Fruit fly (Drosophila melanogaster): Measurements from ENCODE around the gene spi.

The spi gene

dm6 chr2L:19572496-19573317 is 4.4 kb downstream of the spi start (continued):
- peak; percentile 46; the same call in 1 of the 2 replicates for TF ChIP-seq CG3847 (GFP tag; IDR thresholded peaks at IDR 0.05)
- peak; percentile 43 for TF ChIP-seq CG1233 (GFP tag; optimal IDR thresholded peaks at IDR 0.05)
- TF ChIP-seq gem (tag; optimal IDR thresholded peaks at IDR 0.05) = peak; percentile 78
- TF ChIP-seq Dbx (GFP tag; IDR thresholded peaks at IDR 0.05) = peak; percentile 74; the same call in 1 of the 3 replicates
- TF ChIP-seq CG10979 (tag; optimal IDR thresholded peaks at IDR 0.05) = peak; percentile 62
- no peak for TF ChIP-seq Tbp (GFP tag; optimal IDR thresholded peaks at IDR 0.05)
- peak; percentile 70 to 89 for TF ChIP-seq bsh (GFP tag; optimal IDR thresholded peaks at IDR 0.05)
- TF ChIP-seq CG4282 (GFP tag; optimal IDR thresholded peaks at IDR 0.05) = no peak
- TF ChIP-seq CG31441 (GFP tag; IDR thresholded peaks at IDR 0.05) = peak; percentile 67
- peak in 1 of 2 experiments; percentile 66 for TF ChIP-seq Eip74EF (GFP tag; optimal IDR thresholded peaks at IDR 0.05)
- TF ChIP-seq sisA (GFP tag; IDR thresholded peaks at IDR 0.05) = peak; percentile 65
- peak in 1 of 2 experiments; percentile 13 for TF ChIP-seq insv (GFP tag; optimal IDR thresholded peaks at IDR 0.05)
- peak; percentile 82 for TF ChIP-seq Hmr (GFP tag; optimal IDR thresholded peaks at IDR 0.05)
- peak; percentile 43 for TF ChIP-seq CG17568 (GFP tag; optimal IDR thresholded peaks at IDR 0.05)
- TF ChIP-seq HmgZ (tag; optimal IDR thresholded peaks at IDR 0.05) = peak; percentile 43
- no peak for TF ChIP-seq Jarid2 (GFP tag; optimal IDR thresholded peaks at IDR 0.05)
- TF ChIP-seq vnd (GFP tag; IDR thresholded peaks at IDR 0.05; ENCODE audit: partially characterized antibody) = no peak
- no peak for TF ChIP-seq ci (GFP tag; IDR thresholded peaks at IDR 0.05)
- no peak for TF ChIP-seq peb (GFP tag; IDR thresholded peaks at IDR 0.05)
- TF ChIP-seq sd (tag; optimal IDR thresholded peaks at IDR 0.05) = no peak
- peak; percentile 68; the same call in 1 of the 2 replicates for TF ChIP-seq slbo (GFP tag; IDR thresholded peaks at IDR 0.05)
- peak; percentile 73 for TF ChIP-seq gro (GFP tag; optimal IDR thresholded peaks at IDR 0.05)
- TF ChIP-seq CG10366 (GFP tag; IDR thresholded peaks at IDR 0.05) = peak; percentile 52
- TF ChIP-seq dpn (GFP tag; optimal IDR thresholded peaks at IDR 0.05) = peak; percentile 56 to 68
- no peak for TF ChIP-seq sima (GFP tag; optimal IDR thresholded peaks at IDR 0.05)
- TF ChIP-seq oc (tag; optimal IDR thresholded peaks at IDR 0.05) = no peak
- TF ChIP-seq fd64A (GFP tag; optimal IDR thresholded peaks at IDR 0.05) = no peak
- TF ChIP-seq toy (GFP tag; IDR thresholded peaks at IDR 0.05) = no peak
- no peak for TF ChIP-seq Lpt (GFP tag; optimal IDR thresholded peaks at IDR 0.05)
- TF ChIP-seq Med (GFP tag) = peak; percentile 73
- TF ChIP-seq Doc2 (GFP tag; IDR thresholded peaks at IDR 0.05) = no peak
- TF ChIP-seq fd96Cb (tag; optimal IDR thresholded peaks at IDR 0.05) = peak; percentile 49
- TF ChIP-seq Taf1 (GFP tag; IDR thresholded peaks at IDR 0.05) = 0 out of 2 replicates have a peak, but pooled peaks have one; percentile 28
- peak; percentile 59 for TF ChIP-seq ems (GFP tag; optimal IDR thresholded peaks at IDR 0.05)
- TF ChIP-seq Camta (GFP tag; optimal IDR thresholded peaks at IDR 0.05) = peak; percentile 63
- no peak for TF ChIP-seq CG30431 (GFP tag; optimal IDR thresholded peaks at IDR 0.05)
- no peak for TF ChIP-seq ab (GFP tag; optimal IDR thresholded peaks at IDR 0.05)
- no peak; the same call in 1 of the 2 replicates for TF ChIP-seq CG13287 (GFP tag; IDR thresholded peaks at IDR 0.05; ENCODE audit: partially characterized antibody)
- TF ChIP-seq Dip2 (GFP tag; IDR thresholded peaks at IDR 0.05) = no peak
- peak; percentile 75 for TF ChIP-seq CG9932 (GFP tag; IDR thresholded peaks at IDR 0.05)
- no peak for TF ChIP-seq MTF-1 (GFP tag; optimal IDR thresholded peaks at IDR 0.05; ENCODE audit: borderline replicate concordance)
- TF ChIP-seq Adf1 (GFP tag; IDR thresholded peaks at IDR 0.05) = no peak; the same call in 1 of the 2 replicates
- TF ChIP-seq repo (GFP tag; optimal IDR thresholded peaks at IDR 0.05) = no peak
- TF ChIP-seq CG14441 (GFP tag; IDR thresholded peaks at IDR 0.05) = peak; percentile 66
- TF ChIP-seq Hey (tag; optimal IDR thresholded peaks at IDR 0.05) = no peak
- TF ChIP-seq Mes4 (GFP tag; optimal IDR thresholded peaks at IDR 0.05) = no peak
- no peak for TF ChIP-seq CG2129 (GFP tag; IDR thresholded peaks at IDR 0.05; ENCODE audit: partially characterized antibody)
- TF ChIP-seq CG12769 (tag; optimal IDR thresholded peaks at IDR 0.05) = peak; percentile 78
- TF ChIP-seq BtbVII (GFP tag; optimal IDR thresholded peaks at IDR 0.05) = peak; percentile 74
